Worm (Caenorhabditis elegans): ENCODE results near the gene R09A8.5.

- TF ChIP-seq ceh-31 (tag; optimal IDR thresholded peaks at IDR 0.05) (no peak), madf-2 (tag; optimal IDR thresholded peaks at IDR 0.05) (no peak), pha-4 (tag; optimal IDR thresholded peaks at IDR 0.05) (no peak), pag-3 (tag; optimal IDR thresholded peaks at IDR 0.05; ENCODE audit: borderline replicate concordance) (no peak), nhr-11 (tag; optimal IDR thresholded peaks at IDR 0.05) (no peak), mec-3 (tag; optimal IDR thresholded peaks at IDR 0.05; ENCODE audit: borderline replicate concordance) (no peak), pat-9 (tag; optimal IDR thresholded peaks at IDR 0.05) (no peak), fkh-10 (GFP tag; optimal IDR thresholded peaks at IDR 0.05) (no peak), ceh-9 (tag; optimal IDR thresholded peaks at IDR 0.05) (no peak), hlh-6 (tag; optimal IDR thresholded peaks at IDR 0.05) (no peak), ceh-34 (tag; optimal IDR thresholded peaks at IDR 0.05) (no peak), ama-1 (optimal IDR thresholded peaks at IDR 0.05) (no peak)
Measured at ce11 chrX:12640459-12640858, at the start of gene R09A8.5.

All from whole organism, late embryonic.